Worm (Caenorhabditis elegans): Measurements from ENCODE around the gene mrpl-55.

- no peak for TF ChIP-seq ama-1 (optimal IDR thresholded peaks at IDR 0.05)
- no peak for TF ChIP-seq ama-1 (GFP tag; optimal IDR thresholded peaks at IDR 0.05)
- TF ChIP-seq snpc-4 (GFP tag; optimal IDR thresholded peaks at IDR 0.05): no peak
- TF ChIP-seq snpc-4 (tag; optimal IDR thresholded peaks at IDR 0.05): no peak
- no peak for TF ChIP-seq let-607 (tag; optimal IDR thresholded peaks at IDR 0.05)
- no peak for TF ChIP-seq ekl-4 (GFP tag; IDR thresholded peaks at IDR 0.05)
- TF ChIP-seq F37B4.10 (GFP tag; IDR thresholded peaks at IDR 0.05): no peak
- no peak for TF ChIP-seq unc-62 (GFP tag; optimal IDR thresholded peaks at IDR 0.05)
These were observed 11.0 kb downstream of the mrpl-55 start, which contains the start of the genes Y66H1A.8 and M04G7.5 for ce11 chrIV:454816-455215.
